Fruit fly (Drosophila melanogaster) whole organism, prepupa: ENCODE results near the gene CG9135.

Source experiments
- CG10631 ChIP-seq: fragments of 200-800 bp; sonication (Bioruptor generic); optimal IDR thresholded peaks from 2 replicates; lab custom pipeline; 2016; ENCODE audit warnings: missing biosample characterization, missing genetic modification characterization
- CG11294 ChIP-seq: fragments of 200-800 bp; sonication (Bioruptor generic); IDR thresholded peaks from 2 replicates; pipeline ENCODE4 v1.3.6; 2022; ENCODE audit warnings: missing biosample characterization, missing genetic modification characterization
- CG11762 ChIP-seq: fragments of 200-800 bp; sonication (Bioruptor generic); optimal IDR thresholded peaks from 3 replicates; lab custom pipeline; 2016; ENCODE audit warnings: missing biosample characterization, missing genetic modification characterization; ENCODE audit not compliant: insufficient read depth
- CG11902 ChIP-seq: fragments of 200-800 bp; sonication (Bioruptor generic); optimal IDR thresholded peaks from 3 replicates; lab custom pipeline; 2016; ENCODE audit warnings: missing biosample characterization, missing genetic modification characterization
- CG1621 ChIP-seq: fragments of 200-800 bp; sonication (Bioruptor generic); optimal IDR thresholded peaks from 3 replicates; lab custom pipeline; 2018; ENCODE audit warnings: missing biosample characterization, mild to moderate bottlenecking, missing genetic modification characterization
- CG16779 ChIP-seq: fragments of 200-800 bp; sonication (Bioruptor generic); optimal IDR thresholded peaks from 3 replicates; lab custom pipeline; 2017; ENCODE audit warnings: missing biosample characterization, mild to moderate bottlenecking, missing genetic modification characterization
- CG3032 ChIP-seq: fragments of 200-800 bp; optimal IDR thresholded peaks from 2 replicates; lab custom pipeline; 2019; ENCODE audit warnings: missing biosample characterization, mild to moderate bottlenecking, missing genetic modification characterization, moderate library complexity
- CG32006 ChIP-seq: fragments of 200-800 bp; sonication (Bioruptor generic); optimal IDR thresholded peaks from 3 replicates; lab custom pipeline; 2017; ENCODE audit warnings: missing biosample characterization, mild to moderate bottlenecking, missing genetic modification characterization
- CG3919 ChIP-seq: fragments of 200-800 bp; sonication (Bioruptor generic); optimal IDR thresholded peaks from 3 replicates; lab custom pipeline; 2016; ENCODE audit warnings: missing biosample characterization, missing genetic modification characterization
- CG4318 ChIP-seq: fragments of 200-800 bp; sonication (Bioruptor generic); optimal IDR thresholded peaks from 3 replicates; lab custom pipeline; 2017; ENCODE audit warnings: missing biosample characterization, mild to moderate bottlenecking, missing genetic modification characterization
- CG6792 ChIP-seq: fragments of 200-800 bp; sonication (Bioruptor generic); optimal IDR thresholded peaks from 3 replicates; lab custom pipeline; 2016; ENCODE audit warnings: missing biosample characterization, missing genetic modification characterization
- CG6808 ChIP-seq: fragments of 200-800 bp; sonication (Bioruptor generic); optimal IDR thresholded peaks from 3 replicates; lab custom pipeline; 2017; ENCODE audit warnings: missing biosample characterization, missing genetic modification characterization, mild to moderate bottlenecking, moderate library complexity, missing genetic modification reagents
- CG7368 ChIP-seq: fragments of 200-800 bp; sonication (Bioruptor generic); optimal IDR thresholded peaks from 3 replicates; lab custom pipeline; 2016; ENCODE audit warnings: missing biosample characterization, missing genetic modification characterization
- CG8119 ChIP-seq: fragments of 200-800 bp; sonication (Bioruptor generic); IDR thresholded peaks from 3 replicates; pipeline ENCODE4 v1.3.6; 2022; ENCODE audit warnings: missing biosample characterization, missing genetic modification characterization
- CG8319 ChIP-seq: fragments of 200-800 bp; sonication (Bioruptor generic); optimal IDR thresholded peaks from 3 replicates; lab custom pipeline; 2016; ENCODE audit warnings: missing biosample characterization, missing genetic modification characterization
- CG9139 ChIP-seq: fragments of 200-800 bp; sonication (Bioruptor generic); optimal IDR thresholded peaks from 3 replicates; lab custom pipeline; 2017; ENCODE audit warnings: missing biosample characterization, mild to moderate bottlenecking, missing genetic modification characterization
- Eip75B ChIP-seq: fragments of 200-800 bp; sonication (Bioruptor generic); optimal IDR thresholded peaks from 3 replicates; lab custom pipeline; 2016; ENCODE audit warnings: missing biosample characterization, missing genetic modification characterization
- Eip78C ChIP-seq: fragments of 200-800 bp; sonication (Bioruptor generic); peaks from one replicate; lab custom pipeline; 2016; ENCODE audit warnings: missing biosample characterization, missing genetic modification characterization
- Eip93F ChIP-seq: fragments of 200-800 bp; sonication (Bioruptor generic); optimal IDR thresholded peaks from 2 replicates; lab custom pipeline; 2016; ENCODE audit warnings: missing biosample characterization, mild to moderate bottlenecking, missing genetic modification characterization
- Ets21C ChIP-seq: fragments of 200-800 bp; sonication (Bioruptor generic); optimal IDR thresholded peaks from 3 replicates; lab custom pipeline; 2016; ENCODE audit warnings: missing biosample characterization, missing genetic modification characterization
- Ets96B ChIP-seq: fragments of 200-800 bp; optimal IDR thresholded peaks from 2 replicates; lab custom pipeline; 2019; ENCODE audit warnings: missing biosample characterization, mild to moderate bottlenecking, missing genetic modification characterization, moderate library complexity
- Hr38 ChIP-seq: sonication (Bioruptor generic); optimal IDR thresholded peaks from 2 replicates; lab custom pipeline; 2016; ENCODE audit warnings: missing biosample characterization, missing genetic modification characterization
- Hr39 ChIP-seq: fragments of 200-800 bp; sonication (Bioruptor generic); optimal IDR thresholded peaks from 2 replicates; lab custom pipeline; 2016; ENCODE audit warnings: missing biosample characterization, missing genetic modification characterization
- Lpt ChIP-seq: fragments of 200-800 bp; sonication (Bioruptor generic); optimal IDR thresholded peaks from 3 replicates; lab custom pipeline; 2016; ENCODE audit warnings: missing biosample characterization, missing genetic modification characterization
- Met ChIP-seq: fragments of 200-800 bp; sonication (Bioruptor generic); optimal IDR thresholded peaks from 3 replicates; lab custom pipeline; 2016; ENCODE audit warnings: missing biosample characterization, missing genetic modification characterization
- OdsH ChIP-seq: fragments of 200-800 bp; sonication (Bioruptor generic); optimal IDR thresholded peaks from 3 replicates; lab custom pipeline; 2016; ENCODE audit warnings: missing biosample characterization, missing genetic modification characterization
- Smox ChIP-seq: fragments of 200-800 bp; sonication (Bioruptor generic); optimal IDR thresholded peaks from 3 replicates; lab custom pipeline; 2016; ENCODE audit warnings: missing biosample characterization, missing genetic modification characterization
- Sox102F ChIP-seq: fragments of 200-800 bp; sonication (Bioruptor generic); optimal IDR thresholded peaks from 2 replicates; lab custom pipeline; 2016; ENCODE audit warnings: missing biosample characterization, mild to moderate bottlenecking, missing genetic modification characterization
- Sox14 ChIP-seq: fragments of 200-800 bp; sonication (Bioruptor generic); optimal IDR thresholded peaks from 3 replicates; lab custom pipeline; 2016; ENCODE audit warnings: missing biosample characterization, missing genetic modification characterization
- Sox15 ChIP-seq: fragments of 200-800 bp; sonication (Bioruptor generic); optimal IDR thresholded peaks from 3 replicates; lab custom pipeline; 2016; ENCODE audit warnings: missing biosample characterization, missing genetic modification characterization
- acj6 ChIP-seq: fragments of 200-800 bp; sonication (Bioruptor generic); optimal IDR thresholded peaks from 3 replicates; lab custom pipeline; 2016; ENCODE audit warnings: missing biosample characterization, missing genetic modification characterization
- cyc ChIP-seq: fragments of 200-800 bp; sonication (Bioruptor generic); optimal IDR thresholded peaks from 3 replicates; lab custom pipeline; 2016; ENCODE audit warnings: missing biosample characterization, missing genetic modification characterization
- dac ChIP-seq: fragments of 200-800 bp; sonication (Bioruptor generic); optimal IDR thresholded peaks from 2 replicates; lab custom pipeline; 2017; ENCODE audit warnings: missing biosample characterization, mild to moderate bottlenecking, missing genetic modification characterization
- dsx ChIP-seq: fragments of 200-800 bp; optimal IDR thresholded peaks from 3 replicates; lab custom pipeline; 2019; ENCODE audit warnings: missing biosample characterization, mild to moderate bottlenecking, missing genetic modification characterization, moderate library complexity; ENCODE audit not compliant: poor library complexity, severe bottlenecking
- eg ChIP-seq: fragments of 200-800 bp; sonication (Bioruptor generic); IDR thresholded peaks from 3 replicates; pipeline ENCODE4 v1.3.6; 2022; ENCODE audit warnings: missing biosample characterization, missing genetic modification characterization
- esn ChIP-seq: fragments of 200-800 bp; sonication (Bioruptor generic); optimal IDR thresholded peaks from 2 replicates; lab custom pipeline; 2016; ENCODE audit warnings: missing biosample characterization, mild to moderate bottlenecking, missing genetic modification characterization, moderate library complexity
- fd59A ChIP-seq: fragments of 200-800 bp; sonication (Bioruptor generic); optimal IDR thresholded peaks from 2 replicates; lab custom pipeline; 2017; ENCODE audit warnings: missing biosample characterization, mild to moderate bottlenecking, missing genetic modification characterization, missing genetic modification reagents
- fd85E ChIP-seq: fragments of 200-800 bp; sonication (Bioruptor generic); optimal IDR thresholded peaks from 3 replicates; lab custom pipeline; 2016; ENCODE audit warnings: missing biosample characterization, missing genetic modification characterization
- fkh ChIP-seq: fragments of 200-800 bp; sonication (Bioruptor generic); optimal IDR thresholded peaks from 3 replicates; lab custom pipeline; 2017; ENCODE audit warnings: missing biosample characterization, mild to moderate bottlenecking, missing genetic modification characterization, moderate library complexity
- net ChIP-seq: fragments of 200-800 bp; sonication (Bioruptor generic); optimal IDR thresholded peaks from 3 replicates; lab custom pipeline; 2016; ENCODE audit warnings: missing biosample characterization, missing genetic modification characterization
- salr ChIP-seq, 2 experiments: fragments of 200-800 bp; sonication (Bioruptor generic); optimal IDR thresholded peaks; 3 replicates each; lab custom pipeline; 2016 to 2018; ENCODE audit warnings: missing biosample characterization in 2 of 2, missing genetic modification characterization in 2 of 2, mild to moderate bottlenecking in 1 of 2
- spab ChIP-seq: fragments of 200-800 bp; sonication (Bioruptor generic); optimal IDR thresholded peaks from 2 replicates; lab custom pipeline; 2017; ENCODE audit warnings: missing biosample characterization, mild to moderate bottlenecking, missing genetic modification characterization, missing genetic modification reagents
- ss ChIP-seq, 2 experiments: fragments of 200-800 bp; sonication (Bioruptor generic); optimal IDR thresholded peaks; 2 replicates in 1 of 2; 3 replicates in 1 of 2; lab custom pipeline; 2017 to 2018; ENCODE audit warnings: mild to moderate bottlenecking in 2 of 2, missing biosample characterization in 2 of 2, missing genetic modification characterization in 2 of 2, moderate library complexity in 1 of 2
- topi ChIP-seq: fragments of 200-800 bp; sonication (Bioruptor generic); optimal IDR thresholded peaks from 3 replicates; lab custom pipeline; 2016; ENCODE audit warnings: missing biosample characterization, missing genetic modification characterization

Gene CG9135

dm6 chr2L:6047528-6048160 lies 3.0 kb upstream of the CG9135 start, which contains the start of gene IPIP (continued):
- TF ChIP-seq Hr38 (GFP tag; lab: Kevin White, UChicago), result no peak
- TF ChIP-seq Eip75B (GFP tag; lab: Kevin White, UChicago), result peak; percentile 17
- TF ChIP-seq eg (GFP tag; lab: Robert Waterston, UW), result no peak; the same call in 2 of the 3 replicates
- TF ChIP-seq fkh (GFP tag; lab: Kevin White, UChicago), result no peak
- no peak for TF ChIP-seq Lpt (GFP tag; lab: Kevin White, UChicago)
- no peak for TF ChIP-seq Smox (GFP tag; lab: Kevin White, UChicago)
- TF ChIP-seq CG4318 (GFP tag; lab: Kevin White, UChicago), result no peak
- TF ChIP-seq acj6, result no peak
- peak in 1 of 2 experiments; percentile 8 for TF ChIP-seq salr (GFP tag; optimal IDR thresholded peaks at IDR 0.05; lab: Kevin White, UChicago)
- TF ChIP-seq, all 60 proteins: peak for 26

- TF ChIP-seq acj6 (no peak), fd85E (GFP tag; lab: Kevin White, UChicago) (no peak), CG32006 (GFP tag; lab: Kevin White, UChicago) (no peak), Eip78C (GFP tag; lab: Kevin White, UChicago) (no peak), CG1621 (tag; lab: Kevin White, UChicago) (no peak), Ets96B (no peak), CG9139 (GFP tag; lab: Kevin White, UChicago) (no peak), CG6792 (GFP tag; lab: Kevin White, UChicago) (no peak)
Observed at dm6 chr2L:6048542-6048941, 2.1 kb upstream of the CG9135 start, which contains the start of the genes CG34179 and slmo. TSS of gene CG34179 (minus strand) at chr2L:6048706. TSS of gene slmo (minus strand) at chr2L:6048706.

dm6 chr2L:6051212-6051621 lies 617 bp downstream of the CG9135 start:
- TF ChIP-seq dac (GFP tag; lab: Kevin White, UChicago), result peak; percentile 92
- TF ChIP-seq CG4318 (GFP tag; lab: Kevin White, UChicago), result no peak
- TF ChIP-seq Sox102F (GFP tag; lab: Kevin White, UChicago), result peak; percentile 97
- peak; percentile 94 for TF ChIP-seq acj6
- TF ChIP-seq CG1621 (tag; lab: Kevin White, UChicago), result peak; percentile 94
- TF ChIP-seq CG3919 (GFP tag; lab: Kevin White, UChicago), result peak; percentile 97
- TF ChIP-seq spab (GFP tag; lab: Kevin White, UChicago), result peak; percentile 90
- peak; percentile 86 for TF ChIP-seq fd85E (GFP tag; lab: Kevin White, UChicago)
- TF ChIP-seq fkh (GFP tag; lab: Kevin White, UChicago), result no peak
- peak; percentile 96 for TF ChIP-seq Sox14 (GFP tag; lab: Kevin White, UChicago)
- TF ChIP-seq CG9139 (GFP tag; lab: Kevin White, UChicago), result peak; percentile 94
- peak; percentile 94 for TF ChIP-seq dsx (GFP tag; lab: Kevin White, UChicago)
- peak; percentile 82 for TF ChIP-seq Sox15 (GFP tag; lab: Kevin White, UChicago)
- TF ChIP-seq CG7368 (GFP tag; lab: Kevin White, UChicago), result peak; percentile 93
- peak; percentile 88 for TF ChIP-seq fd59A (GFP tag; lab: Kevin White, UChicago)
- TF ChIP-seq Eip93F (GFP tag; lab: Kevin White, UChicago), result peak; percentile 94
- TF ChIP-seq CG8319 (GFP tag; lab: Kevin White, UChicago), result peak; percentile 88
- peak; percentile 91 for TF ChIP-seq CG11294
- peak; percentile 79 for TF ChIP-seq CG11902 (GFP tag; lab: Kevin White, UChicago)
- peak; percentile 97 for TF ChIP-seq CG6792 (GFP tag; lab: Kevin White, UChicago)
- TF ChIP-seq Smox (GFP tag; lab: Kevin White, UChicago), result peak; percentile 96
- peak; percentile 99 for TF ChIP-seq Eip78C (GFP tag; lab: Kevin White, UChicago)
- peak; percentile 97 for TF ChIP-seq CG32006 (GFP tag; lab: Kevin White, UChicago)
- peak; percentile 96 for TF ChIP-seq Met (GFP tag; lab: Kevin White, UChicago)
- TF ChIP-seq CG10631 (GFP tag; lab: Kevin White, UChicago), result peak; percentile 91
- TF ChIP-seq net (GFP tag; lab: Kevin White, UChicago), result peak; percentile 98
- peak; percentile 97 for TF ChIP-seq Eip75B (GFP tag; lab: Kevin White, UChicago)
- TF ChIP-seq CG16779, result peak; percentile 94
- TF ChIP-seq Hr39 (GFP tag; lab: Kevin White, UChicago), result peak; percentile 93
- TF ChIP-seq ss (GFP tag; optimal IDR thresholded peaks at IDR 0.05; lab: Kevin White, UChicago), result peak; percentile 96
- TF ChIP-seq CG11762, result peak; percentile 93
- TF ChIP-seq Ets21C (GFP tag; lab: Kevin White, UChicago), result peak; percentile 88
- peak; percentile 95 for TF ChIP-seq OdsH (GFP tag; lab: Kevin White, UChicago)
- TF ChIP-seq CG6808, result peak; percentile 93
- TF ChIP-seq CG8119 (GFP tag; lab: Robert Waterston, UW), result peak; percentile 98
- TF ChIP-seq esn (GFP tag; lab: Kevin White, UChicago), result peak; percentile 98
- TF ChIP-seq CG3032, result peak; percentile 93
- peak; percentile 93 for TF ChIP-seq cyc (GFP tag; lab: Kevin White, UChicago)
- peak; percentile 98 for TF ChIP-seq topi (GFP tag; lab: Kevin White, UChicago)
